Worm (Caenorhabditis elegans): ENCODE measurements around the gene PDB1.1.

Gene PDB1.1

DNA sequence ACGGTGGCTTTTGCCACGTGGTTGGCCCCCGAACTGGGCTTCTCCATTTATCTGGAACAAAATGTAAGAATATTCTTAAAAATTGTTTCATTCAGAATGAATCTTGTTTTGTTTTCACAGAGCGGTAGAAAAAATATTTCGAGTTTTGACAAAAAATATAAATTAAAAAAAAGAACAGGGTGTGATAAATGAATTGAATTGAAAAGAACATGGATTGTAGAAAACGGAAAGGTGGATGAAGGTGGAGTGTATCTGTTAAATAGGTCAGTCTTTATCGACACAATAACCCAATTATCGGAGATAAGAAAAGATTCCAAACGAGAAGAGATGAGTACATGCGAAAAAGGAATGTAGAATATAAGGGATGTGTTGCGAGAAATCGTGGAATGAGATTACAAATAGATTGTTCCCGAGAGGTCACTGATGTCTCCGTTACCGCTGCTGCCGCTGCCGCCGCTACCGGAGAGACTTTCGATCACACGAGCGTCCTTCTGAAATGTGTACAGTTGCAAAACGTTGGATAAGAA is 21.1 kb downstream of the PDB1.1 start, which contains the start of gene dpy-7:
TSS of gene dpy-7 (minus strand) at position 51 of the 527 bp plus-strand sequence.
- TF ChIP-seq K12H6.12 (tag; optimal IDR thresholded peaks at IDR 0.05), result no peak
- TF ChIP-seq ets-4 (GFP tag; optimal IDR thresholded peaks at IDR 0.05), result no peak
- no peak for TF ChIP-seq madf-10 (tag; optimal IDR thresholded peaks at IDR 0.05)
- TF ChIP-seq T07F8.4 (tag; optimal IDR thresholded peaks at IDR 0.05), result no peak
- TF ChIP-seq ceh-58 (GFP tag; IDR thresholded peaks at IDR 0.05), result no peak

DNA sequence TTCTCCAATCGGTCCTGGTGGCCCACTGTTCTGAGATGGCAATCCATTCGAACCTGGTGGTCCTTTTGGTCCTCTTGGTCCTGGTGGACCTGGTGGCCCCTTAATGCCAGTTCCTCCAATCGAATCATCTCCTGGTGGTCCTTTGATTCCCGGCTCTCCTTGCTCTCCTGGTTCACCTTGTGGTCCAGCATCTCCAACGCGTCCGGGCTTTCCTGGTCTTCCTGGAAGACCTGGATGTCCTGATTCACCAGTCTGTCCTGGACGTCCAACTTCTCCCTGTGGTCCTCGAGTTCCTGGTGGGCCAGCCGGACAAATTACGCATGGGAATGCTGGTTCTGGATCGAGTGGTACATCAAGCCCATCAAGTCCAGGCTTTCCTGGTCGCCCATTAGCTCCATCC is 22.0 kb downstream of the PDB1.1 start:
- no peak for TF ChIP-seq F55B11.4 (tag; optimal IDR thresholded peaks at IDR 0.05; ENCODE audit: borderline replicate concordance, insufficient read depth)
- no peak for TF ChIP-seq ztf-28 (GFP tag; IDR thresholded peaks at IDR 0.05)
- TF ChIP-seq egrh-3 (GFP tag; IDR thresholded peaks at IDR 0.05), result 0 out of 2 replicates have a peak, but pooled peaks have one; percentile 2
- TF ChIP-seq zfh-2 (GFP tag; conservative IDR thresholded peaks at IDR 0.05), result peak; percentile 82
- TF ChIP-seq lin-54 (GFP tag; optimal IDR thresholded peaks at IDR 0.05), result no peak

DNA sequence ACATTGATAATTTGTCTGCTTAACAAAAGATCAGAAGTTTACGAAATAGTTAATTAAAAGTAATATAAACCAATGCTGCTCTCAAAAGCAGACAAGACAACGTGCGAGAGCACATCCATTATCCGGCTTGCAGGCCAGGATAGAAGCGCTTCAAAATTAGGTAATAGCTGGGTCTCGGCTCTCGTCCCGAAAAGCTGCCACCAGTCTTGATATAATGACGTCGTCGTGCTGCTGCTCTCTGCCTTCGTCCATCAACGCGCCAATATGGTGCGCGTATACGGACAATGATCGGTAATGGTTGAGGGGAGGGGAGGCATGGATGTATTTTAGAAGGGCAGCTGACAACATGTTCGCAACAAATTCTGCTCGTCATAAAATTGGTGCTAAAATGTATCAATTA is 24.4 kb downstream of the PDB1.1 start:
- TF ChIP-seq akir-1 (GFP tag; optimal IDR thresholded peaks at IDR 0.05) (no peak), zfh-2 (GFP tag; conservative IDR thresholded peaks at IDR 0.05) (0 out of 2 replicates have a peak, but pooled peaks have one; percentile 23)

DNA sequence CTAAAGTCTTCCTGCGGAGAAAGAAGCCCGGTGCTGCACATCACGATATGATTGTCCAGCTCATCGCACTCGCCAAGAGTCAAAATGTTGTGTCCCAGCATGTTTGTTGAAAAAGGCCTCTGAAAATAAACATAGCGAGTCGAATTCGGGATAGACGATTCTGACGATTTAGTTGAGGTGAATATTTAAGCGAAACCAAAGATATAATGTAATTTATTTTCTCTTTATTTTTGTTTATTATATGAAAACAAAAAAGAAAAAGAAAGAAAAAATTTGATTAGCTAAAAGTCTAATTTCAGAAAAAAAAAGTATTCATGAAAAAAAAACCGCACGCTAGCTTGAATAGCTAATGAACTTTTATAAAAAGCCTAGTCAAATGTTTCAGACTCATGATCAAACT is 26.3 kb downstream of the PDB1.1 start, which contains the start of gene ceh-14:
TSS of gene ceh-14 (minus strand) at position 101 of the 400 bp plus-strand sequence.
- TF ChIP-seq xnd-1 (tag; optimal IDR thresholded peaks at IDR 0.05) (no peak), somi-1 (GFP tag; optimal IDR thresholded peaks at IDR 0.05) (no peak), ets-4 (GFP tag; optimal IDR thresholded peaks at IDR 0.05) (no peak), lag-1 (GFP tag; IDR thresholded peaks at IDR 0.05) (no peak), tbp1 (GFP tag; optimal IDR thresholded peaks at IDR 0.05) (no peak), ceh-58 (GFP tag; IDR thresholded peaks at IDR 0.05) (no peak), B0019.2 (GFP tag; conservative IDR thresholded peaks at IDR 0.05) (no peak), ceh-79 (tag; optimal IDR thresholded peaks at IDR 0.05) (no peak), lin-26 (GFP tag; IDR thresholded peaks at IDR 0.05) (no peak)

DNA sequence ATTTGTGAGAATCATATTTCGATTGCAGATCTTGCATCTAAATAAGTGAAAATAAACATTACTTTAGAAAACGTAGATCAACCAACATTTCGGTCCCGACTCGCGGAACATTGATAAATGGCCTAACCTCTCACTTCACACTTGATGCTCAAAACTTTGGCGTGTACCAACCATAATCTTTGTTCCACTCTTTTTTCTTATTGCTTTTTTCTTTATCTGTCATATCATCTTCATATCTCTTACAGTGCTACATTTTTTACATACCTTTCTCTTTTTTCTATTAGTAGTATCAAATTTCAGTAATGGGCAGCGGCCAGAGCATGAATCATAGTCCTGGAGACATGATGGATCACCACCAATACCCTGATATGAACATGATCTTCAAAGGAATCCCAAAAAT is 33.6 kb downstream of the PDB1.1 start, which contains the start of gene F46C8.3:
TSS of gene F46C8.3 (plus strand) at position 301 of the 400 bp plus-strand sequence.
- no peak for TF ChIP-seq akir-1 (GFP tag; optimal IDR thresholded peaks at IDR 0.05)
- TF ChIP-seq lir-1 (GFP tag; conservative IDR thresholded peaks at IDR 0.05), result no peak
- TF ChIP-seq ceh-79 (tag; optimal IDR thresholded peaks at IDR 0.05), result no peak
- TF ChIP-seq nhr-120 (GFP tag; IDR thresholded peaks at IDR 0.05), result no peak
- TF ChIP-seq ztf-25 (GFP tag; IDR thresholded peaks at IDR 0.05), result no peak
- no peak for TF ChIP-seq fkh-3 (tag; optimal IDR thresholded peaks at IDR 0.05)
- no peak for TF ChIP-seq Y67H2A.10 (GFP tag; conservative IDR thresholded peaks at IDR 0.05)
- TF ChIP-seq madf-8 (GFP tag; conservative IDR thresholded peaks at IDR 0.05), result no peak

DNA sequence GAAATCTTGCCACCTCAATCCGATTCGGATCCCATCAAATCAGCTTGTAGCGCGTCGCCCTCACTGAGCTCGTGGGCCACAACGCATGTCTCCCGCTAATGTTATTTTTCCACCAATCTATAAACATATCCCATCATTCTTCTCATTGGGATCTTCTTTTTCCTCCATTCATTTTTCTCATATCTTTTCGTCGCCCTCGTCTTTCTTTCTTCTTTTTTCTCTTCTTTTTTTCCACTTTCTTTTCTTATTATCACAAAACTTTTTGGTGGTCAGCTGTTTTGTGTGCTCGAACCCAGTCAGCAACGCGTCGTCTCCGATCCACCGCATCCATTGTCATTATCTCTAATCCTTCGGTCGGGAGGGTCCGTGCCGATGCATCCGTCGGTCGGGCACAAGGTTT is 35.1 kb downstream of the PDB1.1 start:
- TF ChIP-seq attf-3 (GFP tag; conservative IDR thresholded peaks at IDR 0.05) (no peak), egl-18 (GFP tag; IDR thresholded peaks at IDR 0.05) (no peak), zfh-2 (GFP tag; conservative IDR thresholded peaks at IDR 0.05) (0 out of 2 replicates have a peak, but pooled peaks have one; percentile 29)

DNA sequence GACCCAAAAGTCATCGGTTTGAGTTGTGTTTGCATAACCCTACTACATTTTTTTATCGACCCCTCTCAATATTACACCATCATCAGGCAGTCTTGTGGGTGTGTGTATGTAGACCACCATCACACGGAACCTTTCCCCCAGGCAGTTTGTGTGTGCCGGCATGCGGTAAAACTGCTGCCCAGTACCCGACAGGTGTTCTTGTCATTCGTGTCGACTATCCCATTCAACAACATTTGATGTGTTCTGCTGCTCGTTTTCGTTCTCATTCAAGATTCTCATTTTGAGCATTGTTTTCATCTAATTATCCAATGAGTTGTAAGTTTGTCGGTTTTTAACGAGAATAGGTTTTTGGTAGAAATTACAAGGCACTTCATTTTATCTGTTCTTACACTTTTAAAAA is 36.3 kb downstream of the PDB1.1 start:
- TF ChIP-seq hrde-1 (tag; optimal IDR thresholded peaks at IDR 0.05; ENCODE audit: borderline replicate concordance) (no peak), ztf-6 (GFP tag; IDR thresholded peaks at IDR 0.05) (no peak), rec-8 (tag; optimal IDR thresholded peaks at IDR 0.05) (no peak), snpc-3.4 (tag; optimal IDR thresholded peaks at IDR 0.05) (no peak), F22D6.2 (tag; optimal IDR thresholded peaks at IDR 0.05) (no peak), let-607 (tag; optimal IDR thresholded peaks at IDR 0.05) (no peak), repo-1 (tag; optimal IDR thresholded peaks at IDR 0.05) (no peak), efl-1 (GFP tag; optimal IDR thresholded peaks at IDR 0.05) (no peak), atf-7 (tag; optimal IDR thresholded peaks at IDR 0.05) (no peak), F39B2.1 (GFP tag; IDR thresholded peaks at IDR 0.05) (no peak), egl-18 (GFP tag; IDR thresholded peaks at IDR 0.05) (no peak), aptf-3 (GFP tag; IDR thresholded peaks at IDR 0.05) (no peak)

All from whole organism, young adult.